Worm (Caenorhabditis elegans) whole organism, L2 larva: ENCODE data around the gene grl-8.

Experiments
- C34F6.9 ChIP-seq: fragments of 150-350 bp; optimal IDR thresholded peaks from 2 replicates; lab custom pipeline; 2014; ENCODE audit warnings: missing biosample characterization, missing genetic modification characterization
- F13H6.1 ChIP-seq: sonication (generic microtip); optimal IDR thresholded peaks from 2 replicates; lab custom pipeline; 2016; ENCODE audit warnings: missing genetic modification characterization, missing compliant biosample characterization
- ZK546.5 ChIP-seq: sonication (generic microtip); optimal IDR thresholded peaks from 2 replicates; lab custom pipeline; 2017; ENCODE audit warnings: missing biosample characterization, missing genetic modification characterization
- alr-1 ChIP-seq: fragments of 150-350 bp; optimal IDR thresholded peaks from 2 replicates; lab custom pipeline; 2014; ENCODE audit warnings: missing biosample characterization, missing genetic modification characterization
- aly-2 ChIP-seq: fragments of 150-350 bp; optimal IDR thresholded peaks from 2 replicates; lab custom pipeline; 2014; ENCODE audit warnings: missing biosample characterization, missing genetic modification characterization
- ama-1 ChIP-seq: fragments of 150-350 bp; optimal IDR thresholded peaks from 2 replicates; lab custom pipeline; 2018; ENCODE audit warnings: inconsistent platforms
- blmp-1 ChIP-seq: sonication (generic microtip); optimal IDR thresholded peaks from 2 replicates; lab custom pipeline; 2017; ENCODE audit warnings: missing genetic modification characterization, mild to moderate bottlenecking, missing compliant biosample characterization, antibody characterized with exemption, moderate library complexity; ENCODE audit not compliant: insufficient read depth
- ceh-16 ChIP-seq: fragments of 150-350 bp; optimal IDR thresholded peaks from 2 replicates; lab custom pipeline; 2014; ENCODE audit warnings: missing biosample characterization, missing genetic modification characterization
- ceh-82 ChIP-seq: fragments of 150-350 bp; optimal IDR thresholded peaks from 2 replicates; lab custom pipeline; 2014; ENCODE audit warnings: missing biosample characterization, missing genetic modification characterization
- egl-27 ChIP-seq: sonication (generic microtip); optimal IDR thresholded peaks from 3 replicates; lab custom pipeline; 2017; ENCODE audit warnings: missing biosample characterization, missing genetic modification reagents, missing genetic modification characterization
- elt-1 ChIP-seq: fragments of 150-350 bp; optimal IDR thresholded peaks from 2 replicates; lab custom pipeline; 2014; ENCODE audit warnings: missing biosample characterization, missing genetic modification characterization
- elt-3 ChIP-seq: sonication (generic microtip); optimal IDR thresholded peaks from 2 replicates; lab custom pipeline; 2017; ENCODE audit warnings: missing biosample characterization, missing genetic modification characterization
- gmeb-1 ChIP-seq: fragments of 150-350 bp; optimal IDR thresholded peaks from 2 replicates; lab custom pipeline; 2014; ENCODE audit warnings: missing biosample characterization, missing genetic modification characterization
- lin-13 ChIP-seq: fragments of 150-350 bp; optimal IDR thresholded peaks from 2 replicates; lab custom pipeline; 2014; ENCODE audit warnings: missing biosample characterization, missing genetic modification reagents, missing genetic modification characterization
- lin-39 ChIP-seq: fragments of 150-350 bp; optimal IDR thresholded peaks from 2 replicates; lab custom pipeline; 2014; ENCODE audit warnings: missing biosample characterization, missing genetic modification reagents, missing genetic modification characterization
- lsy-2 ChIP-seq, 2 experiments: fragments of 150-350 bp in 1 of 2; sonication (generic microtip) in 1 of 2; optimal IDR thresholded peaks; 2 replicates each; lab custom pipeline; 2014 to 2017; ENCODE audit warnings: missing biosample characterization in 2 of 2, missing genetic modification characterization in 2 of 2
- mab-5 ChIP-seq: fragments of 150-350 bp; optimal IDR thresholded peaks from 2 replicates; lab custom pipeline; 2014; ENCODE audit warnings: missing biosample characterization, missing genetic modification characterization
- mbf-1 ChIP-seq: sonication (generic microtip); optimal IDR thresholded peaks from 2 replicates; lab custom pipeline; 2017; ENCODE audit warnings: missing biosample characterization, missing genetic modification characterization
- nhr-10 ChIP-seq: sonication (generic microtip); optimal IDR thresholded peaks from 2 replicates; lab custom pipeline; 2017; ENCODE audit warnings: missing biosample characterization, missing genetic modification characterization
- nhr-11 ChIP-seq: fragments of 150-350 bp; optimal IDR thresholded peaks from 2 replicates; lab custom pipeline; 2014; ENCODE audit warnings: missing biosample characterization, missing genetic modification characterization
- nhr-12 ChIP-seq: fragments of 150-350 bp; optimal IDR thresholded peaks from 2 replicates; lab custom pipeline; 2014; ENCODE audit warnings: missing biosample characterization, missing genetic modification characterization
- nhr-129 ChIP-seq: fragments of 150-350 bp; optimal IDR thresholded peaks from 2 replicates; lab custom pipeline; 2014; ENCODE audit warnings: missing biosample characterization, missing genetic modification characterization
- nhr-21 ChIP-seq: fragments of 150-350 bp; optimal IDR thresholded peaks from 2 replicates; lab custom pipeline; 2014; ENCODE audit warnings: missing biosample characterization, missing genetic modification characterization
- nhr-237 ChIP-seq: fragments of 150-350 bp; optimal IDR thresholded peaks from 2 replicates; lab custom pipeline; 2014; ENCODE audit warnings: missing biosample characterization, missing genetic modification characterization
- nhr-25 ChIP-seq: fragments of 150-350 bp; sonication (generic microtip); optimal IDR thresholded peaks from 3 replicates; lab custom pipeline; 2014; ENCODE audit warnings: missing biosample characterization, missing genetic modification characterization
- nhr-6 ChIP-seq: fragments of 150-350 bp; optimal IDR thresholded peaks from 2 replicates; lab custom pipeline; 2014; ENCODE audit warnings: missing biosample characterization, missing genetic modification characterization
- peb-1 ChIP-seq: fragments of 150-350 bp; optimal IDR thresholded peaks from 2 replicates; lab custom pipeline; 2014; ENCODE audit warnings: missing biosample characterization, missing genetic modification characterization
- sem-4 ChIP-seq: fragments of 150-350 bp; optimal IDR thresholded peaks from 2 replicates; lab custom pipeline; 2014; ENCODE audit warnings: missing biosample characterization, missing genetic modification reagents, missing genetic modification characterization
- sma-3 ChIP-seq: sonication (generic microtip); optimal IDR thresholded peaks from 2 replicates; lab custom pipeline; 2016; ENCODE audit warnings: missing genetic modification reagents, missing genetic modification characterization, missing compliant biosample characterization
- sma-9 ChIP-seq, 2 experiments: fragments of 150-350 bp in 1 of 2; sonication (generic microtip) in 1 of 2; optimal IDR thresholded peaks; 2 replicates each; lab custom pipeline; 2014 to 2016; ENCODE audit warnings: missing genetic modification characterization in 2 of 2, mild to moderate bottlenecking in 1 of 2, missing biosample characterization in 1 of 2, missing compliant biosample characterization in 1 of 2, missing genetic modification reagents in 1 of 2, moderate library complexity in 1 of 2
- unc-62 ChIP-seq: fragments of 150-350 bp; optimal IDR thresholded peaks from 2 replicates; lab custom pipeline; 2014; ENCODE audit warnings: missing biosample characterization, missing genetic modification reagents, missing genetic modification characterization
- zag-1 ChIP-seq: fragments of 150-350 bp; optimal IDR thresholded peaks from 2 replicates; lab custom pipeline; 2014; ENCODE audit warnings: missing biosample characterization, missing genetic modification characterization
- ztf-11 ChIP-seq: sonication (generic microtip); optimal IDR thresholded peaks from 2 replicates; lab custom pipeline; 2017; ENCODE audit warnings: missing biosample characterization, missing genetic modification characterization
- ztf-4 ChIP-seq: fragments of 150-350 bp; optimal IDR thresholded peaks from 2 replicates; lab custom pipeline; 2014; ENCODE audit warnings: missing biosample characterization, missing genetic modification characterization

The grl-8 gene

DNA sequence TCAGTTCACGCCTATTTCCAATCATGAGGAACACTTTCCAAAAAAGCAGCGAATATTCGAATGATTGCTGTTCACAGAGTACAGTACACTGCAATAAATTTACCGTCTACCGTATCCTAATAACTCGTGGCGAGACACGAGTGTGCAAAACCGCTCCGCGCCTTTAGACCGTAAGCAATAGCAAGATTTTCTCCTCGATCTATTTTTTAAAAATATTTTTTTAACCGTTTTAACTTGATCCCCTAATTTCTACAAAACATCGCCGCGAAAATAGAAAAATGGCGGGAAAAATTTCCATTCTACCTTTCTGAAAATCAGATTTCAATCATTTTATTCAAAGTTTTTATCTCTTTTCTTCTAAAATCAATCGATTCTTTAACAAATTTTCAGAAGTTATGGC lies 30.2 kb downstream of the grl-8 start, which contains the start of gene era-1:
era-1 (plus strand) TSS at position 366 of the 400 bp plus-strand sequence.
- TF ChIP-seq mab-5 (tag; lab: Kevin White, UChicago) (no peak), F13H6.1 (tag; lab: Kevin White, UChicago) (no peak), gmeb-1 (tag; lab: Kevin White, UChicago) (no peak), nhr-129 (tag; lab: Kevin White, UChicago) (no peak), zag-1 (no peak), ztf-11 (tag; lab: Kevin White, UChicago) (no peak), unc-62 (GFP tag; lab: Kevin White, UChicago) (no peak), lin-13 (no peak)
- TF ChIP-seq, all 48 proteins: peak for 0

DNA sequence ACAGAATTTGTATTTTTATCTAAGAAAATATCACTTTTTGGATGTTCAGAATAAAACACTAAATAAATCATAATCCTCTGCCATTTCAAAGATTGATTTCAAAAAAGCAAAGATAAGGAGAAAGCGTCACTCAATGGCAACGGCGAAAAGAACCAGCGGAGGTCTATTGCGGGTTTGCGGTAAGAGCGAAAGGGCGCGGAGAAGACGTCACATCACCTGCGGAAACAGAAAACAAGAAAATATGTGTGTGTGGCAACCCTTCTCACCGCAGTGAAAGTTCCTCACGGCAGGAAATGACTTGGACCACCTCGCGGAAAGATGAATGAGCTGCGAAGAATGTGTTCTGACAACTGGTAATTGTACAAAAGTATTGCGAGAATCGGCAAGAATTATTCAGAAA lies 33.1 kb downstream of the grl-8 start:
- TF ChIP-seq blmp-1 (tag; lab: Kevin White, UChicago) (peak; percentile 50), nhr-237 (no peak), mbf-1 (tag; lab: Kevin White, UChicago) (no peak), nhr-12 (tag; lab: Kevin White, UChicago) (no peak)

DNA sequence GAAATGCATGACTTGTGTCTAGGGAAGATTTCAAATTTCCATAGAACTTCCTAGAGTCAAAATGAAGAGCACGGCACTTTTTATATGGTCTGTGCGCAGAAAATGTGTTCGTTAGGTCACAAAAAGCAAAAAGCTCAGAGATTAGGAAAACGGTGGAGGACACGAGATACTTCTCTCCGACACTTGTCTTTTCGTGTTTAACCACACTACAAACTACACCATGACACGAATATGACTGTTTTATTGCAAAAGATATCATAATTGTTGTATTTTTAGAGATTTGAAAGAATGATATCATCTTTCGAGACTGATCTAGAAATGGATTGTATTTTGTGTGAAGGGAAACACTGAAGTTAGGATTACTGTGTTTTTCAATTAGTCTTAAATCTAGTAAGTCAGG lies 33.9 kb downstream of the grl-8 start:
- TF ChIP-seq nhr-11 (tag; lab: Kevin White, UChicago) (no peak), nhr-129 (tag; lab: Kevin White, UChicago) (no peak), nhr-21 (tag; lab: Kevin White, UChicago) (no peak), ceh-82 (tag; lab: Kevin White, UChicago) (no peak), sma-3 (no peak), nhr-10 (tag; lab: Kevin White, UChicago) (no peak), F13H6.1 (tag; lab: Kevin White, UChicago) (no peak), ztf-4 (tag; lab: Kevin White, UChicago) (no peak), sma-9 (GFP tag; optimal IDR thresholded peaks at IDR 0.05; lab: Kevin White, UChicago) (no peak), sma-9 (tag; optimal IDR thresholded peaks at IDR 0.05; lab: Kevin White, UChicago) (no peak), nhr-12 (tag; lab: Kevin White, UChicago) (no peak), elt-3 (tag; lab: Kevin White, UChicago) (no peak), nhr-6 (no peak), lsy-2 (tag; optimal IDR thresholded peaks at IDR 0.05; lab: Kevin White, UChicago) (no peak)

ce11 chrV:6697552-6697951 lies 35.3 kb downstream of the grl-8 start, which contains the start of gene W02F12.2:
W02F12.2 (minus strand) TSS chrV:6697652.
- TF ChIP-seq ZK546.5 (tag; lab: Kevin White, UChicago) (no peak), lin-13 (no peak), unc-62 (GFP tag; lab: Kevin White, UChicago) (no peak), nhr-11 (tag; lab: Kevin White, UChicago) (no peak), peb-1 (tag; lab: Kevin White, UChicago) (no peak), nhr-12 (tag; lab: Kevin White, UChicago) (no peak), sem-4 (tag; lab: Kevin White, UChicago) (no peak), C34F6.9 (tag; lab: Kevin White, UChicago) (no peak), elt-1 (tag; lab: Kevin White, UChicago) (no peak), nhr-25 (tag; lab: Kevin White, UChicago) (no peak), sma-9 (GFP tag; optimal IDR thresholded peaks at IDR 0.05; lab: Kevin White, UChicago) (no peak), sma-9 (tag; optimal IDR thresholded peaks at IDR 0.05; lab: Kevin White, UChicago) (no peak), egl-27 (no peak), zag-1 (no peak), ceh-16 (tag; lab: Kevin White, UChicago) (no peak)
- TF ChIP-seq, all 48 proteins: peak for 0

- TF ChIP-seq alr-1 (tag; lab: Kevin White, UChicago) (no peak), lsy-2 (tag; optimal IDR thresholded peaks at IDR 0.05; lab: Kevin White, UChicago) (no peak), ztf-4 (tag; lab: Kevin White, UChicago) (no peak), lin-39 (tag; lab: Kevin White, UChicago) (no peak), zag-1 (no peak), aly-2 (tag; lab: Kevin White, UChicago) (no peak), nhr-129 (tag; lab: Kevin White, UChicago) (no peak), ceh-16 (tag; lab: Kevin White, UChicago) (no peak), ama-1 (lab: Kevin White, UChicago) (no peak), nhr-6 (no peak)
Observed at ce11 chrV:6694668-6695067, 38.2 kb downstream of the grl-8 start, which contains the start of gene W02F12.8. W02F12.8 (minus strand) TSS chrV:6694768.
